Fruit fly (Drosophila melanogaster) whole organism, embryonic: Measurements from ENCODE around the gene CG4393.

Experiments used
- Aef1 ChIP-seq: fragments of 200-800 bp; sonication (Bioruptor generic); IDR thresholded peaks from 3 replicates; pipeline ENCODE4 v1.3.6; 2022; ENCODE audit warnings: missing biosample characterization, missing genetic modification characterization
- Atf-2 ChIP-seq: fragments of 200-800 bp; sonication (Bioruptor generic); optimal IDR thresholded peaks from 2 replicates; lab custom pipeline; 2016; ENCODE audit warnings: missing biosample characterization, missing genetic modification characterization
- BtbVII ChIP-seq: fragments of 200-800 bp; sonication (Bioruptor generic); optimal IDR thresholded peaks from 3 replicates; lab custom pipeline; 2017; ENCODE audit warnings: missing biosample characterization, mild to moderate bottlenecking, missing genetic modification characterization
- CG10462 ChIP-seq: fragments of 200-800 bp; sonication (Bioruptor generic); optimal IDR thresholded peaks from 2 replicates; lab custom pipeline; 2016; ENCODE audit warnings: missing biosample characterization, missing genetic modification characterization
- CG11247 ChIP-seq: fragments of 200-800 bp; sonication (Bioruptor generic); IDR thresholded peaks from 2 replicates; pipeline ENCODE4 v1.3.6; 2022; ENCODE audit warnings: missing biosample characterization, missing genetic modification characterization
- CG12769 ChIP-seq: fragments of 200-800 bp; sonication (Bioruptor generic); optimal IDR thresholded peaks from 2 replicates; lab custom pipeline; 2019; ENCODE audit warnings: missing biosample characterization, mild to moderate bottlenecking, missing genetic modification characterization, moderate library complexity
- CG15696 ChIP-seq: fragments of 200-800 bp; sonication (Bioruptor generic); optimal IDR thresholded peaks from 2 replicates; lab custom pipeline; 2019; ENCODE audit warnings: missing biosample characterization, mild to moderate bottlenecking, missing genetic modification characterization, moderate library complexity
- CG17328 ChIP-seq: fragments of 200-800 bp; sonication (Bioruptor generic); IDR thresholded peaks from 2 replicates; pipeline ENCODE4 v1.3.6; 2022; ENCODE audit warnings: missing biosample characterization, missing genetic modification characterization
- CG17568 ChIP-seq: fragments of 200-800 bp; sonication (Bioruptor generic); optimal IDR thresholded peaks from 2 replicates; lab custom pipeline; 2018; ENCODE audit warnings: missing biosample characterization, mild to moderate bottlenecking, missing genetic modification characterization, moderate library complexity
- CG2199 ChIP-seq: fragments of 200-800 bp; sonication (Bioruptor generic); IDR thresholded peaks from 3 replicates; pipeline ENCODE4 v1.3.6; 2022; ENCODE audit warnings: missing biosample characterization, missing genetic modification characterization
- CG2875 ChIP-seq: fragments of 200-800 bp; sonication (Bioruptor generic); optimal IDR thresholded peaks from 2 replicates; lab custom pipeline; 2017; ENCODE audit warnings: missing biosample characterization, mild to moderate bottlenecking, missing genetic modification characterization, missing genetic modification reagents
- CG32767 ChIP-seq: fragments of 200-800 bp; sonication (Bioruptor generic); IDR thresholded peaks from 2 replicates; pipeline ENCODE4 v1.3.6; 2022; ENCODE audit warnings: missing biosample characterization, missing genetic modification characterization
- CG34224 ChIP-seq: fragments of 200-800 bp; sonication (Bioruptor generic); IDR thresholded peaks from 3 replicates; pipeline ENCODE4 v1.3.6; 2022; ENCODE audit warnings: missing biosample characterization, missing genetic modification characterization; ENCODE audit not compliant: partially characterized antibody
- CG42726 ChIP-seq: fragments of 200-800 bp; sonication (Bioruptor generic); IDR thresholded peaks from 2 replicates; pipeline ENCODE4 v1.3.6; 2022; ENCODE audit warnings: missing biosample characterization, missing genetic modification characterization; ENCODE audit not compliant: partially characterized antibody
- CG43689 ChIP-seq: fragments of 200-800 bp; sonication (Bioruptor generic); IDR thresholded peaks from 2 replicates; pipeline ENCODE4 v1.3.6; 2022; ENCODE audit warnings: missing biosample characterization, missing genetic modification characterization
- CG4404 ChIP-seq: fragments of 200-800 bp; sonication (Bioruptor generic); IDR thresholded peaks from 2 replicates; pipeline ENCODE4 v1.3.6; 2022; ENCODE audit warnings: missing biosample characterization, missing genetic modification characterization
- CG6854 ChIP-seq: fragments of 200-800 bp; sonication (Bioruptor generic); optimal IDR thresholded peaks from 3 replicates; lab custom pipeline; 2017; ENCODE audit warnings: missing biosample characterization, mild to moderate bottlenecking, missing genetic modification characterization
- CG7987 ChIP-seq: fragments of 200-800 bp; sonication (Bioruptor generic); optimal IDR thresholded peaks from 2 replicates; lab custom pipeline; 2018; ENCODE audit warnings: missing biosample characterization, mild to moderate bottlenecking, missing genetic modification characterization, moderate library complexity
- CG8944 ChIP-seq: fragments of 200-800 bp; sonication (Bioruptor generic); optimal IDR thresholded peaks from 3 replicates; lab custom pipeline; 2016; ENCODE audit warnings: missing biosample characterization, missing genetic modification characterization
- CG9817 ChIP-seq: fragments of 200-800 bp; sonication (Bioruptor generic); optimal IDR thresholded peaks from 2 replicates; lab custom pipeline; 2018; ENCODE audit warnings: missing biosample characterization, mild to moderate bottlenecking, missing genetic modification characterization, moderate library complexity
- CkIIα-i1 ChIP-seq: fragments of 200-800 bp; sonication (Bioruptor generic); IDR thresholded peaks from 2 replicates; pipeline ENCODE4 v1.3.6; 2022; ENCODE audit warnings: missing biosample characterization, missing genetic modification characterization
- Dad ChIP-seq: fragments of 200-800 bp; sonication (Bioruptor generic); optimal IDR thresholded peaks from 3 replicates; lab custom pipeline; 2016; ENCODE audit warnings: missing biosample characterization, missing genetic modification characterization
- Drgx ChIP-seq: fragments of 200-800 bp; sonication (Bioruptor generic); IDR thresholded peaks from 2 replicates; pipeline ENCODE4 v1.3.6; 2022; ENCODE audit warnings: missing biosample characterization, missing genetic modification characterization
- E2f1 ChIP-seq: fragments of 200-800 bp; sonication (Bioruptor generic); IDR thresholded peaks from 2 replicates; pipeline ENCODE4 v1.3.6; 2022; ENCODE audit warnings: missing biosample characterization, missing genetic modification characterization
- Ets97D ChIP-seq: fragments of 200-800 bp; sonication (Bioruptor generic); optimal IDR thresholded peaks from 3 replicates; lab custom pipeline; 2016; ENCODE audit warnings: missing biosample characterization, missing genetic modification characterization
- Fer3 ChIP-seq: fragments of 200-800 bp; sonication (Bioruptor generic); optimal IDR thresholded peaks from 2 replicates; lab custom pipeline; 2018; ENCODE audit warnings: missing biosample characterization, mild to moderate bottlenecking, missing genetic modification characterization, moderate library complexity
- HmgD ChIP-seq: fragments of 200-800 bp; sonication (Bioruptor generic); optimal IDR thresholded peaks from 3 replicates; lab custom pipeline; 2016; ENCODE audit warnings: missing biosample characterization, missing genetic modification characterization
- Hr3 ChIP-seq: fragments of 200-800 bp; sonication (Bioruptor generic); optimal IDR thresholded peaks from 3 replicates; lab custom pipeline; 2016; ENCODE audit warnings: missing biosample characterization, missing genetic modification characterization
- Hsf ChIP-seq: fragments of 200-800 bp; sonication (Bioruptor generic); optimal IDR thresholded peaks from 3 replicates; lab custom pipeline; 2016; ENCODE audit warnings: missing biosample characterization, missing genetic modification characterization
- Jarid2 ChIP-seq: fragments of 200-800 bp; sonication (Bioruptor generic); optimal IDR thresholded peaks from 3 replicates; lab custom pipeline; 2017; ENCODE audit warnings: mild to moderate bottlenecking, missing biosample characterization, missing genetic modification reagents, missing genetic modification characterization
- MTF-1 ChIP-seq: fragments of 200-800 bp; sonication (Bioruptor generic); optimal IDR thresholded peaks from 2 replicates; lab custom pipeline; 2018; ENCODE audit warnings: missing biosample characterization, mild to moderate bottlenecking, missing genetic modification characterization, borderline replicate concordance
- Med ChIP-seq: fragments of 200-800 bp; sonication (Bioruptor generic); peaks from one replicate; lab custom pipeline; 2016; ENCODE audit warnings: missing biosample characterization, missing genetic modification characterization, mild to moderate bottlenecking, inconsistent platforms, moderate library complexity
- Myb ChIP-seq: fragments of 200-800 bp; sonication (Bioruptor generic); optimal IDR thresholded peaks from 2 replicates; lab custom pipeline; 2016; ENCODE audit warnings: missing biosample characterization, missing genetic modification characterization
- Xrp1 ChIP-seq: fragments of 200-800 bp; sonication (Bioruptor generic); IDR thresholded peaks from 2 replicates; pipeline ENCODE4 v1.3.6; 2022; ENCODE audit warnings: missing biosample characterization, missing genetic modification characterization
- bigmax ChIP-seq: fragments of 200-800 bp; sonication (Bioruptor generic); optimal IDR thresholded peaks from 2 replicates; lab custom pipeline; 2018; ENCODE audit warnings: missing biosample characterization, mild to moderate bottlenecking, missing genetic modification characterization
- chinmo ChIP-seq: fragments of 200-800 bp; sonication (Bioruptor generic); IDR thresholded peaks from 4 replicates; pipeline ENCODE4 v1.3.6; 2022; ENCODE audit warnings: missing biosample characterization, missing genetic modification characterization; ENCODE audit not compliant: partially characterized antibody
- crc ChIP-seq: fragments of 200-800 bp; sonication (Bioruptor generic); optimal IDR thresholded peaks from 2 replicates; lab custom pipeline; 2016; ENCODE audit warnings: missing biosample characterization, missing genetic modification characterization
- crp ChIP-seq, 2 experiments: fragments of 200-800 bp; sonication (Bioruptor generic); optimal IDR thresholded peaks; 2 replicates in 1 of 2; 3 replicates in 1 of 2; lab custom pipeline; 2017; ENCODE audit warnings: missing biosample characterization in 2 of 2, missing genetic modification characterization in 2 of 2, mild to moderate bottlenecking in 1 of 2, moderate library complexity in 1 of 2
- cwo ChIP-seq: fragments of 200-800 bp; sonication (Bioruptor generic); optimal IDR thresholded peaks from 3 replicates; lab custom pipeline; 2017; ENCODE audit warnings: missing biosample characterization, missing genetic modification characterization, mild to moderate bottlenecking, moderate library complexity, missing genetic modification reagents
- dmrt11E ChIP-seq: fragments of 200-800 bp; sonication (Bioruptor generic); optimal IDR thresholded peaks from 3 replicates; lab custom pipeline; 2018; ENCODE audit warnings: missing biosample characterization, mild to moderate bottlenecking, missing genetic modification characterization, moderate library complexity
- dmrt99B ChIP-seq: fragments of 200-800 bp; sonication (Bioruptor generic); optimal IDR thresholded peaks from 2 replicates; lab custom pipeline; 2018; ENCODE audit warnings: missing biosample characterization, mild to moderate bottlenecking, missing genetic modification characterization, moderate library complexity
- fd102C ChIP-seq: fragments of 200-800 bp; sonication (Bioruptor generic); optimal IDR thresholded peaks from 2 replicates; lab custom pipeline; 2018; ENCODE audit warnings: missing biosample characterization, mild to moderate bottlenecking, missing genetic modification characterization, moderate library complexity
- lola ChIP-seq, 3 experiments: fragments of >200 bp in 2 of 3; fragments of 200-800 bp in 1 of 3; sonication (Bioruptor generic) in 1 of 3; optimal IDR thresholded peaks; 2 replicates each; lab custom pipeline; 2017 to 2019; ENCODE audit warnings: missing biosample characterization in 3 of 3, missing genetic modification characterization in 3 of 3, mild to moderate bottlenecking in 1 of 3, moderate library complexity in 1 of 3
- maf-S ChIP-seq: fragments of 200-800 bp; sonication (Bioruptor generic); optimal IDR thresholded peaks from 2 replicates; lab custom pipeline; 2016; ENCODE audit warnings: missing biosample characterization, missing genetic modification characterization
- mam ChIP-seq: fragments of 200-800 bp; sonication (Bioruptor generic); optimal IDR thresholded peaks from 3 replicates; lab custom pipeline; 2016; ENCODE audit warnings: missing biosample characterization, missing genetic modification characterization
- ranshi ChIP-seq: fragments of 200-800 bp; sonication (Bioruptor generic); IDR thresholded peaks from 2 replicates; pipeline ENCODE4 v1.3.6; 2022; ENCODE audit warnings: missing biosample characterization, missing genetic modification characterization
- run ChIP-seq: fragments of 200-800 bp; sonication (Bioruptor generic); optimal IDR thresholded peaks from 3 replicates; lab custom pipeline; 2018; ENCODE audit warnings: missing biosample characterization, mild to moderate bottlenecking, missing genetic modification characterization
- sens ChIP-seq: fragments of 200-800 bp; sonication (Bioruptor generic); peaks from one replicate; lab custom pipeline; 2016; ENCODE audit warnings: missing biosample characterization, missing genetic modification characterization
- sob ChIP-seq: fragments of 200-800 bp; sonication (Bioruptor generic); IDR thresholded peaks from 2 replicates; pipeline ENCODE4 v1.3.6; 2022; ENCODE audit warnings: missing biosample characterization, missing genetic modification characterization
- unc-4 ChIP-seq: fragments of 200-800 bp; sonication (Bioruptor generic); IDR thresholded peaks from 2 replicates; pipeline ENCODE4 v1.3.6; 2022; ENCODE audit warnings: missing biosample characterization, missing genetic modification characterization; ENCODE audit not compliant: partially characterized antibody

Gene CG4393

DNA sequence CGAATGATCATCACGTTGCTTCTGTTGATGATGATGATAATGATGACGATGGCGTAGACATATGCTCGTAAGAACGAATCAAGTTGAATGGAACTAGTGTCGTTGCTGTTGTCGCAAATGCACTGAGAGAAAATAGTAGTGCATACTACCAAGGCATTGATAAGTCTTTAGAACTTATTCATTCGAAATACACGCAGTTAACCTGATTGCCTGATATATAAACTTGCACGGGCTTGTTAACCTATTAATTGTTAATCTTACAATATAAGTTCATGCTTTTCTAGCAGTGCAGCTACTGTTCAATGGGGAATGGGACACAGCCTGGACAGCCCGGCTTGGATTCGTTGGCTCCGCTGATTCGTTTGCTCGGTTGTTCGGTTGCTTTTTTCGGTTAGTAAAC is 58.3 kb downstream of the CG4393 start (continued):
- TF ChIP-seq CkIIα-i1 (no peak), CG17328 (GFP tag; lab: Robert Waterston, UW) (peak; percentile 77), CG4404 (GFP tag; lab: Robert Waterston, UW) (peak; percentile 67), CG6854 (GFP tag; lab: Kevin White, UChicago) (peak; percentile 60), CG2199 (GFP tag; lab: Robert Waterston, UW) (peak; percentile 35; the same call in 1 of the 3 replicates), maf-S (GFP tag; lab: Kevin White, UChicago) (peak; percentile 78), Atf-2 (GFP tag; lab: Kevin White, UChicago) (peak; percentile 85), CG10462 (GFP tag; lab: Kevin White, UChicago) (peak; percentile 76), dmrt11E (tag; lab: Kevin White, UChicago) (peak; percentile 95), Hsf (GFP tag; lab: Kevin White, UChicago) (peak; percentile 91), CG17568 (GFP tag; lab: Kevin White, UChicago) (peak; percentile 82), BtbVII (GFP tag; lab: Kevin White, UChicago) (peak; percentile 63), HmgD (GFP tag; lab: Kevin White, UChicago) (peak; percentile 37), CG7987 (GFP tag; lab: Kevin White, UChicago) (peak; percentile 56), crp (GFP tag; optimal IDR thresholded peaks at IDR 0.05; lab: Kevin White, UChicago) (peak in 1 of 2 experiments; percentile 28), fd102C (GFP tag; lab: Kevin White, UChicago) (peak; percentile 59), CG8944 (GFP tag; lab: Kevin White, UChicago) (peak; percentile 85), sob (GFP tag; lab: Robert Waterston, UW) (peak; percentile 83), Hr3 (GFP tag; lab: Kevin White, UChicago) (peak; percentile 81), Fer3 (tag; lab: Kevin White, UChicago) (peak; percentile 74), CG34224 (GFP tag; lab: Robert Waterston, UW) (no peak), chinmo (GFP tag; lab: Robert Waterston, UW) (no peak), cwo (peak; percentile 68), Aef1 (GFP tag; lab: Robert Waterston, UW) (peak; percentile 65), dmrt99B (tag; lab: Kevin White, UChicago) (peak; percentile 82), Drgx (GFP tag; lab: Robert Waterston, UW) (peak; percentile 95), mam (GFP tag; lab: Kevin White, UChicago) (peak; percentile 80), E2f1 (GFP tag; lab: Robert Waterston, UW) (peak; percentile 75), run (tag; lab: Kevin White, UChicago) (peak; percentile 56), Myb (peak; percentile 71), CG2875 (peak; percentile 82), bigmax (GFP tag; lab: Kevin White, UChicago) (no peak), Med (GFP tag; lab: Kevin White, UChicago) (peak; percentile 97), unc-4 (no peak), CG9817 (tag; lab: Kevin White, UChicago) (peak; percentile 74), CG11247 (GFP tag; lab: Robert Waterston, UW) (peak; percentile 75), CG15696 (tag; lab: Kevin White, UChicago) (peak; percentile 84), Dad (GFP tag; lab: Kevin White, UChicago) (peak; percentile 81), sens (peak; percentile 98), Ets97D (GFP tag; lab: Kevin White, UChicago) (peak; percentile 63), ranshi (peak; percentile 79; the same call in 1 of the 2 replicates), CG43689 (GFP tag; lab: Robert Waterston, UW) (no peak), crc (peak; percentile 80), CG42726 (no peak), CG32767 (GFP tag; lab: Robert Waterston, UW) (peak; percentile 78), CG12769 (peak; percentile 93), MTF-1 (GFP tag; lab: Kevin White, UChicago) (peak; percentile 83), lola (GFP tag; optimal IDR thresholded peaks at IDR 0.05; lab: Kevin White, UChicago) (peak in 1 of 3 experiments; percentile 93), Jarid2 (GFP tag; lab: Kevin White, UChicago) (peak; percentile 30), Xrp1 (peak; percentile 94)
